Fruit fly (Drosophila melanogaster) whole organism, embryonic: Measurements from ENCODE around the gene CG10116.

Experiments used
- Adf1 ChIP-seq: fragments of 200-800 bp; sonication (Bioruptor generic); IDR thresholded peaks from 2 replicates; pipeline ENCODE4 v1.3.6; 2022; ENCODE audit warnings: missing biosample characterization, missing genetic modification characterization
- BEAF-32 ChIP-seq: fragments of 200-800 bp; sonication (Bioruptor generic); optimal IDR thresholded peaks from 3 replicates; lab custom pipeline; 2017; ENCODE audit warnings: missing biosample characterization, missing genetic modification characterization, mild to moderate bottlenecking, moderate library complexity, missing genetic modification reagents
- CG13296 ChIP-seq: fragments of 200-800 bp; sonication (Bioruptor generic); optimal IDR thresholded peaks from 3 replicates; lab custom pipeline; 2018; ENCODE audit warnings: missing biosample characterization, mild to moderate bottlenecking, missing genetic modification characterization
- CG15514 ChIP-seq: fragments of 200-800 bp; sonication (Bioruptor generic); optimal IDR thresholded peaks from 3 replicates; lab custom pipeline; 2017; ENCODE audit warnings: missing biosample characterization, missing genetic modification characterization, mild to moderate bottlenecking, moderate library complexity, missing genetic modification reagents
- CG4360 ChIP-seq: fragments of 200-800 bp; sonication (Bioruptor generic); IDR thresholded peaks from 2 replicates; pipeline ENCODE4 v1.3.6; 2022; ENCODE audit warnings: missing biosample characterization, missing genetic modification characterization
- CG4424 ChIP-seq: fragments of 200-800 bp; sonication (Bioruptor generic); optimal IDR thresholded peaks from 3 replicates; lab custom pipeline; 2016; ENCODE audit warnings: missing biosample characterization, missing genetic modification characterization
- CG6683 ChIP-seq: fragments of 200-800 bp; sonication (Bioruptor generic); optimal IDR thresholded peaks from 2 replicates; lab custom pipeline; 2017; ENCODE audit warnings: missing biosample characterization, mild to moderate bottlenecking, missing genetic modification characterization, missing genetic modification reagents
- CG6813 ChIP-seq: fragments of 200-800 bp; sonication (Bioruptor generic); optimal IDR thresholded peaks from 2 replicates; lab custom pipeline; 2017; ENCODE audit warnings: missing biosample characterization, missing genetic modification characterization, mild to moderate bottlenecking, moderate library complexity, missing genetic modification reagents
- CG6854 ChIP-seq: fragments of 200-800 bp; sonication (Bioruptor generic); optimal IDR thresholded peaks from 3 replicates; lab custom pipeline; 2017; ENCODE audit warnings: missing biosample characterization, mild to moderate bottlenecking, missing genetic modification characterization
- CG9609 ChIP-seq: fragments of 200-800 bp; sonication (Bioruptor generic); optimal IDR thresholded peaks from 3 replicates; lab custom pipeline; 2016; ENCODE audit warnings: missing biosample characterization, missing genetic modification characterization
- CTCF ChIP-seq: fragments of 200-800 bp; sonication (Bioruptor generic); optimal IDR thresholded peaks from 2 replicates; lab custom pipeline; 2017; ENCODE audit warnings: missing biosample characterization, mild to moderate bottlenecking, missing genetic modification characterization, moderate library complexity
- D19A ChIP-seq: fragments of 200-800 bp; optimal IDR thresholded peaks from 3 replicates; lab custom pipeline; 2019; ENCODE audit warnings: missing biosample characterization, mild to moderate bottlenecking, missing genetic modification characterization, moderate library complexity
- Dad ChIP-seq: fragments of 200-800 bp; sonication (Bioruptor generic); optimal IDR thresholded peaks from 3 replicates; lab custom pipeline; 2016; ENCODE audit warnings: missing biosample characterization, missing genetic modification characterization
- Dll ChIP-seq: fragments of 200-800 bp; sonication (Bioruptor generic); IDR thresholded peaks from 4 replicates; pipeline ENCODE4 v1.3.6; 2022; ENCODE audit warnings: missing biosample characterization, missing genetic modification characterization; ENCODE audit not compliant: partially characterized antibody
- Dp ChIP-seq: fragments of 200-800 bp; sonication (Bioruptor generic); optimal IDR thresholded peaks from 2 replicates; lab custom pipeline; 2018; ENCODE audit warnings: missing biosample characterization, mild to moderate bottlenecking, missing genetic modification characterization, moderate library complexity
- E2f1 ChIP-seq: fragments of 200-800 bp; sonication (Bioruptor generic); IDR thresholded peaks from 2 replicates; pipeline ENCODE4 v1.3.6; 2022; ENCODE audit warnings: missing biosample characterization, missing genetic modification characterization
- E2f2 ChIP-seq: fragments of 200-800 bp; sonication (Bioruptor generic); IDR thresholded peaks from 2 replicates; pipeline ENCODE4 v1.3.6; 2022; ENCODE audit warnings: missing biosample characterization, missing genetic modification characterization
- HLH3B ChIP-seq: fragments of 200-800 bp; sonication (Bioruptor generic); IDR thresholded peaks from 2 replicates; pipeline ENCODE4 v1.3.6; 2022; ENCODE audit warnings: missing biosample characterization, missing genetic modification characterization
- Hr3 ChIP-seq: fragments of 200-800 bp; sonication (Bioruptor generic); optimal IDR thresholded peaks from 3 replicates; lab custom pipeline; 2016; ENCODE audit warnings: missing biosample characterization, missing genetic modification characterization
- Hr78 ChIP-seq, 2 experiments: fragments of 200-800 bp in 1 of 2; fragments of >200 bp in 1 of 2; sonication (Bioruptor generic) in 1 of 2; optimal IDR thresholded peaks; 2 replicates each; lab custom pipeline; 2017 to 2019; ENCODE audit warnings: missing biosample characterization in 2 of 2, missing genetic modification characterization in 2 of 2, mild to moderate bottlenecking in 1 of 2, moderate library complexity in 1 of 2
- Lhr ChIP-seq: fragments of 200-800 bp; sonication (Bioruptor generic); optimal IDR thresholded peaks from 3 replicates; lab custom pipeline; 2017; ENCODE audit warnings: mild to moderate bottlenecking, missing biosample characterization, missing genetic modification reagents, missing genetic modification characterization
- MESR4 ChIP-seq: fragments of 200-800 bp; sonication (Bioruptor generic); optimal IDR thresholded peaks from 2 replicates; lab custom pipeline; 2018; ENCODE audit warnings: missing biosample characterization, mild to moderate bottlenecking, missing genetic modification characterization, moderate library complexity
- NC2β ChIP-seq: fragments of 200-800 bp; sonication (Bioruptor generic); optimal IDR thresholded peaks from 2 replicates; lab custom pipeline; 2016; ENCODE audit warnings: missing biosample characterization, missing genetic modification characterization
- Nf-YC ChIP-seq: fragments of 200-800 bp; optimal IDR thresholded peaks from 3 replicates; lab custom pipeline; 2019; ENCODE audit warnings: missing biosample characterization, mild to moderate bottlenecking, missing genetic modification characterization, moderate library complexity
- Oaz ChIP-seq: fragments of 200-800 bp; sonication (Bioruptor generic); IDR thresholded peaks from 2 replicates; pipeline ENCODE4 v1.3.6; 2022; ENCODE audit warnings: missing biosample characterization, missing genetic modification characterization
- Ravus ChIP-seq: fragments of 200-800 bp; sonication (Bioruptor generic); IDR thresholded peaks from 2 replicates; pipeline ENCODE4 v1.3.6; 2022; ENCODE audit warnings: missing biosample characterization, missing genetic modification characterization
- Six4 ChIP-seq: fragments of 200-800 bp; sonication (Bioruptor generic); optimal IDR thresholded peaks from 2 replicates; lab custom pipeline; 2016; ENCODE audit warnings: missing biosample characterization, missing genetic modification characterization
- Sry-δ ChIP-seq: fragments of 200-800 bp; sonication (Bioruptor generic); optimal IDR thresholded peaks from 2 replicates; lab custom pipeline; 2016; ENCODE audit warnings: missing biosample characterization, missing genetic modification characterization
- Trl ChIP-seq, 3 experiments: fragments of >200 bp in 2 of 3; fragments of 200-800 bp in 1 of 3; sonication (Bioruptor generic) in 1 of 3; optimal IDR thresholded peaks; 2 replicates in 1 of 3; 3 replicates in 2 of 3; lab custom pipeline; 2016 to 2017; ENCODE audit warnings: missing biosample characterization in 1 of 3, missing genetic modification characterization in 1 of 3
- cwo ChIP-seq: fragments of 200-800 bp; sonication (Bioruptor generic); optimal IDR thresholded peaks from 3 replicates; lab custom pipeline; 2017; ENCODE audit warnings: missing biosample characterization, missing genetic modification characterization, mild to moderate bottlenecking, moderate library complexity, missing genetic modification reagents
- dmrt99B ChIP-seq: fragments of 200-800 bp; sonication (Bioruptor generic); optimal IDR thresholded peaks from 2 replicates; lab custom pipeline; 2018; ENCODE audit warnings: missing biosample characterization, mild to moderate bottlenecking, missing genetic modification characterization, moderate library complexity
- ems ChIP-seq: fragments of 200-800 bp; sonication (Bioruptor generic); optimal IDR thresholded peaks from 3 replicates; lab custom pipeline; 2016; ENCODE audit warnings: missing biosample characterization, missing genetic modification characterization
- fd3F ChIP-seq: fragments of 200-800 bp; sonication (Bioruptor generic); optimal IDR thresholded peaks from 2 replicates; lab custom pipeline; 2018; ENCODE audit warnings: missing biosample characterization, mild to moderate bottlenecking, missing genetic modification characterization, moderate library complexity
- fru ChIP-seq: fragments of >200 bp; optimal IDR thresholded peaks from 2 replicates; lab custom pipeline; 2017
- grn ChIP-seq: fragments of 200-800 bp; sonication (Bioruptor generic); optimal IDR thresholded peaks from 3 replicates; lab custom pipeline; 2017; ENCODE audit warnings: missing biosample characterization, missing genetic modification characterization
- jigr1 ChIP-seq: fragments of 200-800 bp; sonication (Bioruptor generic); IDR thresholded peaks from 3 replicates; pipeline ENCODE4 v1.3.6; 2022; ENCODE audit warnings: missing biosample characterization, missing genetic modification characterization
- jumu ChIP-seq: fragments of 200-800 bp; sonication (Bioruptor generic); optimal IDR thresholded peaks from 3 replicates; lab custom pipeline; 2016; ENCODE audit warnings: missing biosample characterization, missing genetic modification characterization
- lilli ChIP-seq: fragments of 200-800 bp; sonication (Bioruptor generic); optimal IDR thresholded peaks from 3 replicates; lab custom pipeline; 2016; ENCODE audit warnings: missing biosample characterization, missing genetic modification characterization
- mam ChIP-seq: fragments of 200-800 bp; sonication (Bioruptor generic); optimal IDR thresholded peaks from 3 replicates; lab custom pipeline; 2016; ENCODE audit warnings: missing biosample characterization, missing genetic modification characterization
- nerfin-2 ChIP-seq: fragments of 200-800 bp; sonication (Bioruptor generic); IDR thresholded peaks from 2 replicates; pipeline ENCODE4 v1.3.6; 2022; ENCODE audit warnings: missing biosample characterization, missing genetic modification characterization; ENCODE audit not compliant: partially characterized antibody
- nmo ChIP-seq: fragments of 200-800 bp; sonication (Bioruptor generic); optimal IDR thresholded peaks from 2 replicates; lab custom pipeline; 2018; ENCODE audit warnings: missing biosample characterization, mild to moderate bottlenecking, missing genetic modification characterization, moderate library complexity
- onecut ChIP-seq: fragments of 200-800 bp; sonication (Bioruptor generic); IDR thresholded peaks from 2 replicates; pipeline ENCODE4 v1.3.6; 2022; ENCODE audit warnings: missing biosample characterization, missing genetic modification characterization
- org-1 ChIP-seq: fragments of 200-800 bp; sonication (Bioruptor generic); optimal IDR thresholded peaks from 2 replicates; lab custom pipeline; 2017; ENCODE audit warnings: missing biosample characterization, missing genetic modification characterization
- pfk ChIP-seq: fragments of 200-800 bp; sonication (Bioruptor generic); optimal IDR thresholded peaks from 2 replicates; lab custom pipeline; 2018; ENCODE audit warnings: missing biosample characterization, mild to moderate bottlenecking, missing genetic modification characterization, moderate library complexity
- pum ChIP-seq: fragments of 200-800 bp; sonication (Bioruptor generic); optimal IDR thresholded peaks from 2 replicates; lab custom pipeline; 2016; ENCODE audit warnings: missing biosample characterization, missing genetic modification characterization
- run ChIP-seq: fragments of 200-800 bp; sonication (Bioruptor generic); optimal IDR thresholded peaks from 3 replicates; lab custom pipeline; 2018; ENCODE audit warnings: missing biosample characterization, mild to moderate bottlenecking, missing genetic modification characterization
- sisA ChIP-seq: fragments of 200-800 bp; sonication (Bioruptor generic); IDR thresholded peaks from 2 replicates; pipeline ENCODE4 v1.3.6; 2022; ENCODE audit warnings: missing biosample characterization, missing genetic modification characterization
- slbo ChIP-seq: fragments of 200-800 bp; sonication (Bioruptor generic); IDR thresholded peaks from 2 replicates; pipeline ENCODE4 v1.3.6; 2022; ENCODE audit warnings: missing biosample characterization, missing genetic modification characterization
- sqz ChIP-seq: fragments of 200-800 bp; sonication (Bioruptor generic); optimal IDR thresholded peaks from 3 replicates; lab custom pipeline; 2018; ENCODE audit warnings: missing biosample characterization, mild to moderate bottlenecking, missing genetic modification characterization
- tgo ChIP-seq: fragments of 200-800 bp; sonication (Bioruptor generic); IDR thresholded peaks from 3 replicates; pipeline ENCODE4 v1.3.6; 2022; ENCODE audit warnings: missing biosample characterization, missing genetic modification characterization
- trh ChIP-seq: fragments of 200-800 bp; sonication (Bioruptor generic); optimal IDR thresholded peaks from 2 replicates; lab custom pipeline; 2016; ENCODE audit warnings: missing biosample characterization, missing genetic modification characterization
- wdn ChIP-seq: fragments of 200-800 bp; sonication (Bioruptor generic); IDR thresholded peaks from 2 replicates; pipeline ENCODE4 v1.3.6; 2022; ENCODE audit warnings: missing biosample characterization, missing genetic modification characterization

The CG10116 gene

dm6 chr3L:13442400-13442799 lies 14.6 kb downstream of the CG10116 start, which contains the start of gene cmb (continued):
- TF ChIP-seq dmrt99B (tag; lab: Kevin White, UChicago) (no peak), sisA (GFP tag; lab: Robert Waterston, UW) (no peak), Oaz (no peak), Hr78 (GFP tag; optimal IDR thresholded peaks at IDR 0.05; lab: Kevin White, UChicago) (no peak), CTCF (GFP tag; lab: Kevin White, UChicago) (peak; percentile 43), CG6854 (GFP tag; lab: Kevin White, UChicago) (no peak), Ravus (no peak), D19A (tag; lab: Kevin White, UChicago) (no peak), E2f2 (peak; percentile 83), CG13296 (GFP tag; lab: Kevin White, UChicago) (no peak), grn (no peak), onecut (no peak), Dp (GFP tag; lab: Kevin White, UChicago) (peak; percentile 75), HLH3B (GFP tag; lab: Robert Waterston, UW) (no peak), pfk (GFP tag; lab: Kevin White, UChicago) (no peak), run (no peak), Nf-YC (tag; lab: Kevin White, UChicago) (no peak), CG4424 (GFP tag; lab: Kevin White, UChicago) (no peak), Six4 (GFP tag; lab: Kevin White, UChicago) (no peak), mam (GFP tag; lab: Kevin White, UChicago) (no peak), nerfin-2 (GFP tag; lab: Robert Waterston, UW) (no peak), jigr1 (GFP tag; lab: Robert Waterston, UW) (no peak), MESR4 (GFP tag; lab: Kevin White, UChicago) (peak; percentile 42), slbo (GFP tag; lab: Robert Waterston, UW) (no peak), Adf1 (GFP tag; lab: Robert Waterston, UW) (no peak), Dad (no peak), CG6813 (GFP tag; lab: Kevin White, UChicago) (no peak), ems (GFP tag; lab: Kevin White, UChicago) (no peak), NC2β (GFP tag; lab: Kevin White, UChicago) (no peak), cwo (GFP tag; lab: Kevin White, UChicago) (no peak), pum (GFP tag; lab: Kevin White, UChicago) (no peak), fru (lab: Kevin White, UChicago) (no peak), Trl (optimal IDR thresholded peaks at IDR 0.05; lab: Kevin White, UChicago) (no peak), Trl (GFP tag; optimal IDR thresholded peaks at IDR 0.05; lab: Kevin White, UChicago) (no peak), fd3F (GFP tag; lab: Kevin White, UChicago) (no peak), lilli (GFP tag; lab: Kevin White, UChicago) (no peak), Lhr (GFP tag; lab: Kevin White, UChicago) (peak; percentile 17), trh (GFP tag; lab: Kevin White, UChicago) (no peak), CG6683 (GFP tag; lab: Kevin White, UChicago) (no peak), nmo (GFP tag; lab: Kevin White, UChicago) (peak; percentile 8), Hr3 (GFP tag; lab: Kevin White, UChicago) (no peak), BEAF-32 (GFP tag; lab: Kevin White, UChicago) (peak; percentile 15), wdn (GFP tag; lab: Robert Waterston, UW) (no peak), Sry-δ (GFP tag; lab: Kevin White, UChicago) (no peak), tgo (GFP tag; lab: Robert Waterston, UW) (no peak), jumu (GFP tag; lab: Kevin White, UChicago) (no peak), org-1 (GFP tag; lab: Kevin White, UChicago) (no peak), CG9609 (GFP tag; lab: Kevin White, UChicago) (no peak), Dll (no peak), E2f1 (no peak), CG4360 (0 out of 2 replicates have a peak, but pooled peaks have one; percentile 18), sqz (peak; percentile 88), CG15514 (peak; percentile 46)
